Worm (Caenorhabditis elegans) whole organism, L2 larva: ENCODE data around the gene B0272.3.
"Not testable (repeated sequence)": the region's sequence is repeated elsewhere in the genome, so short reads cannot be mapped to it uniquely, and the experiment has no call there.

ENCODE experiments used
- C34F6.9 ChIP-seq: fragments of 150-350 bp; optimal IDR thresholded peaks from 2 replicates; lab custom pipeline; 2014; ENCODE audit warnings: missing biosample characterization, missing genetic modification characterization
- F13H6.1 ChIP-seq: sonication (generic microtip); optimal IDR thresholded peaks from 2 replicates; lab custom pipeline; 2016; ENCODE audit warnings: missing genetic modification characterization, missing compliant biosample characterization
- R02D3.7 ChIP-seq: fragments of 150-350 bp; optimal IDR thresholded peaks from 2 replicates; lab custom pipeline; 2014; ENCODE audit warnings: missing biosample characterization, missing genetic modification characterization
- ZK546.5 ChIP-seq: sonication (generic microtip); optimal IDR thresholded peaks from 2 replicates; lab custom pipeline; 2017; ENCODE audit warnings: missing biosample characterization, missing genetic modification characterization
- aly-2 ChIP-seq: fragments of 150-350 bp; optimal IDR thresholded peaks from 2 replicates; lab custom pipeline; 2014; ENCODE audit warnings: missing biosample characterization, missing genetic modification characterization
- blmp-1 ChIP-seq: sonication (generic microtip); optimal IDR thresholded peaks from 2 replicates; lab custom pipeline; 2017; ENCODE audit warnings: missing genetic modification characterization, mild to moderate bottlenecking, missing compliant biosample characterization, antibody characterized with exemption, moderate library complexity; ENCODE audit not compliant: insufficient read depth
- ceh-16 ChIP-seq: fragments of 150-350 bp; optimal IDR thresholded peaks from 2 replicates; lab custom pipeline; 2014; ENCODE audit warnings: missing biosample characterization, missing genetic modification characterization
- ceh-82 ChIP-seq: fragments of 150-350 bp; optimal IDR thresholded peaks from 2 replicates; lab custom pipeline; 2014; ENCODE audit warnings: missing biosample characterization, missing genetic modification characterization
- crh-2 ChIP-seq: sonication (generic microtip); optimal IDR thresholded peaks from 2 replicates; lab custom pipeline; 2017; ENCODE audit warnings: missing biosample characterization, missing genetic modification characterization
- dmd-4 ChIP-seq: sonication (generic microtip); optimal IDR thresholded peaks from 2 replicates; lab custom pipeline; 2017; ENCODE audit warnings: missing biosample characterization, missing genetic modification characterization
- egl-27 ChIP-seq: sonication (generic microtip); optimal IDR thresholded peaks from 3 replicates; lab custom pipeline; 2017; ENCODE audit warnings: missing biosample characterization, missing genetic modification reagents, missing genetic modification characterization
- elt-1 ChIP-seq: fragments of 150-350 bp; optimal IDR thresholded peaks from 2 replicates; lab custom pipeline; 2014; ENCODE audit warnings: missing biosample characterization, missing genetic modification characterization
- elt-3 ChIP-seq: sonication (generic microtip); optimal IDR thresholded peaks from 2 replicates; lab custom pipeline; 2017; ENCODE audit warnings: missing biosample characterization, missing genetic modification characterization
- fos-1 ChIP-seq: fragments of 150-350 bp; optimal IDR thresholded peaks from 2 replicates; lab custom pipeline; 2014; ENCODE audit warnings: missing biosample characterization, missing genetic modification characterization
- gmeb-1 ChIP-seq: fragments of 150-350 bp; optimal IDR thresholded peaks from 2 replicates; lab custom pipeline; 2014; ENCODE audit warnings: missing biosample characterization, missing genetic modification characterization
- lin-11 ChIP-seq: fragments of 150-350 bp; sonication (generic microtip); optimal IDR thresholded peaks from 2 replicates; lab custom pipeline; 2014; ENCODE audit warnings: missing biosample characterization, missing genetic modification characterization, inconsistent platforms, mixed read lengths
- lin-13 ChIP-seq: fragments of 150-350 bp; optimal IDR thresholded peaks from 2 replicates; lab custom pipeline; 2014; ENCODE audit warnings: missing biosample characterization, missing genetic modification reagents, missing genetic modification characterization
- lin-39 ChIP-seq: fragments of 150-350 bp; optimal IDR thresholded peaks from 2 replicates; lab custom pipeline; 2014; ENCODE audit warnings: missing biosample characterization, missing genetic modification reagents, missing genetic modification characterization
- lsy-2 ChIP-seq, 2 experiments: fragments of 150-350 bp in 1 of 2; sonication (generic microtip) in 1 of 2; optimal IDR thresholded peaks; 2 replicates each; lab custom pipeline; 2014 to 2017; ENCODE audit warnings: missing biosample characterization in 2 of 2, missing genetic modification characterization in 2 of 2
- mab-5 ChIP-seq: fragments of 150-350 bp; optimal IDR thresholded peaks from 2 replicates; lab custom pipeline; 2014; ENCODE audit warnings: missing biosample characterization, missing genetic modification characterization
- nhr-10 ChIP-seq: sonication (generic microtip); optimal IDR thresholded peaks from 2 replicates; lab custom pipeline; 2017; ENCODE audit warnings: missing biosample characterization, missing genetic modification characterization
- nhr-12 ChIP-seq: fragments of 150-350 bp; optimal IDR thresholded peaks from 2 replicates; lab custom pipeline; 2014; ENCODE audit warnings: missing biosample characterization, missing genetic modification characterization
- nhr-129 ChIP-seq: fragments of 150-350 bp; optimal IDR thresholded peaks from 2 replicates; lab custom pipeline; 2014; ENCODE audit warnings: missing biosample characterization, missing genetic modification characterization
- nhr-21 ChIP-seq: fragments of 150-350 bp; optimal IDR thresholded peaks from 2 replicates; lab custom pipeline; 2014; ENCODE audit warnings: missing biosample characterization, missing genetic modification characterization
- nhr-23 ChIP-seq: fragments of 150-350 bp; optimal IDR thresholded peaks from 2 replicates; lab custom pipeline; 2014; ENCODE audit warnings: missing biosample characterization, missing genetic modification reagents, missing genetic modification characterization
- nhr-237 ChIP-seq: fragments of 150-350 bp; optimal IDR thresholded peaks from 2 replicates; lab custom pipeline; 2014; ENCODE audit warnings: missing biosample characterization, missing genetic modification characterization
- nhr-6 ChIP-seq: fragments of 150-350 bp; optimal IDR thresholded peaks from 2 replicates; lab custom pipeline; 2014; ENCODE audit warnings: missing biosample characterization, missing genetic modification characterization
- nhr-77 ChIP-seq: fragments of 150-350 bp; optimal IDR thresholded peaks from 2 replicates; lab custom pipeline; 2014; ENCODE audit warnings: missing biosample characterization, missing genetic modification characterization
- peb-1 ChIP-seq: fragments of 150-350 bp; optimal IDR thresholded peaks from 2 replicates; lab custom pipeline; 2014; ENCODE audit warnings: missing biosample characterization, missing genetic modification characterization
- sem-4 ChIP-seq: fragments of 150-350 bp; optimal IDR thresholded peaks from 2 replicates; lab custom pipeline; 2014; ENCODE audit warnings: missing biosample characterization, missing genetic modification reagents, missing genetic modification characterization
- skn-1 ChIP-seq: sonication (generic microtip); optimal IDR thresholded peaks from 2 replicates; lab custom pipeline; 2017; ENCODE audit warnings: missing biosample characterization, missing genetic modification characterization
- sma-3 ChIP-seq: sonication (generic microtip); optimal IDR thresholded peaks from 2 replicates; lab custom pipeline; 2016; ENCODE audit warnings: missing genetic modification reagents, missing genetic modification characterization, missing compliant biosample characterization
- sma-9 ChIP-seq, 2 experiments: fragments of 150-350 bp in 1 of 2; sonication (generic microtip) in 1 of 2; optimal IDR thresholded peaks; 2 replicates each; lab custom pipeline; 2014 to 2016; ENCODE audit warnings: missing genetic modification characterization in 2 of 2, mild to moderate bottlenecking in 1 of 2, missing biosample characterization in 1 of 2, missing compliant biosample characterization in 1 of 2, missing genetic modification reagents in 1 of 2, moderate library complexity in 1 of 2
- unc-55 ChIP-seq: fragments of 150-350 bp; sonication (generic microtip); optimal IDR thresholded peaks from 3 replicates; lab custom pipeline; 2014; ENCODE audit warnings: missing biosample characterization, missing genetic modification reagents, missing genetic modification characterization
- unc-62 ChIP-seq: fragments of 150-350 bp; optimal IDR thresholded peaks from 2 replicates; lab custom pipeline; 2014; ENCODE audit warnings: missing biosample characterization, missing genetic modification reagents, missing genetic modification characterization
- zag-1 ChIP-seq: fragments of 150-350 bp; optimal IDR thresholded peaks from 2 replicates; lab custom pipeline; 2014; ENCODE audit warnings: missing biosample characterization, missing genetic modification characterization
- ztf-1 ChIP-seq: fragments of 200-800 bp; sonication (Bioruptor generic); conservative IDR thresholded peaks from 2 replicates; pipeline ENCODE4 v1.3.6; 2022; ENCODE audit warnings: missing genetic modification characterization, missing compliant biosample characterization
- ztf-11 ChIP-seq: sonication (generic microtip); optimal IDR thresholded peaks from 2 replicates; lab custom pipeline; 2017; ENCODE audit warnings: missing biosample characterization, missing genetic modification characterization
- ztf-4 ChIP-seq: fragments of 150-350 bp; optimal IDR thresholded peaks from 2 replicates; lab custom pipeline; 2014; ENCODE audit warnings: missing biosample characterization, missing genetic modification characterization

Gene B0272.3

DNA sequence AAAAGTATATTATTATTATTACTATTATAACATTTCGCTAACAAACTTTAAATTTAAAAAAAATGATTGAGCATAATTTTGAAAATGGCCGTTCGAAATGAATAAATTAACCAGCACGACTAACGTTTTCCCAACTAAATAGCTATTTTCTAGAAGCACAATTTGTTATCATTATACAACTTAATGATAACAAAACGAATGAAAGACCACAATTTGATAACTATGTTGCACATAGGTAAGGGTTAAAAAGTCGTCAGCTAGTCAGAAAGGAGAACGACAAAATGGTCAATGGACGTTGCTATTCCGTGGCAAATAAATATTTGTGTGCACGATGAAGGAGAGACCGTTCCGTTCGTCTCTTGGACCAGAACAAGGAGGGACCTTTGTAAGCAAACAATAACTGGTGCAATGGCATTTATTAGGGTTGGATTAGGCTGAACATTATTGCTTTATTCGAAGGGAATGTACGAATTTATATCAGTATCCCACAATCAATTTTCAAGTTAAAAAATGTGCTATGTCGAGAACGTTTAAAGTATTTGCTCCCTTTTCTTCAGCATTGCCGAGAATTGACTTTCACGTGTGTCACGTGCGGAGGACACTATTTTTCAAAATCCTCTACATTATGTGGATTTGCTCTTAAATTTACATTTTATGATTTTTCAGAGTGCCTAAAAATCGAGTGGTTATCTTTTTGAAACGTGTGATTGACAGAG, 21.4 kb downstream of the B0272.3 start, which contains the start of gene ZK899.3:
TSS of gene ZK899.3 (plus strand) at position 666 of the 716 bp plus-strand sequence.
- TF ChIP-seq nhr-77 (tag; lab: Kevin White, UChicago) (no peak), elt-1 (tag; lab: Kevin White, UChicago) (no peak), fos-1 (tag; lab: Kevin White, UChicago) (peak; percentile 57)
- TF ChIP-seq, all 48 proteins: peak for 1

DNA sequence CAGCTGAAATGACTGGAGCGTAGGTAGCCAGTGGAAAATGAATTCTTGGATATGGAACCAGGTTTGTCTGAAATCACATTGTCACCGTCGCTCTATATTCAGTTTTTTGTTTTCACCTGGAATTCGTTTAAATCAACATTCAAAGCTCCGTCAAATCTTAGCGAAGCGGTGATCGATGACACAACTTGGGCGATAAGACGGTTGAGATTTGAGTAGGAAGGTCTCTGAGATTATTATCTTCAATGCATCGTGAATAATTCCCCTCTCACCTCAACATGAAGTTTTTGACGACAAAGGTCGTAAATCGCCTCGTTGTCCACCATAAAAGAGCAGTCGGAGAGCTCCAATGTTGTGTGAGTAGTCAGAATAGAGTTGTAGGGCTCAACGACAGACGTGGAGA, 25.3 kb downstream of the B0272.3 start:
- TF ChIP-seq ceh-16 (peak; percentile 72), sem-4 (no peak), elt-1 (tag; lab: Kevin White, UChicago) (peak; percentile 34)

DNA sequence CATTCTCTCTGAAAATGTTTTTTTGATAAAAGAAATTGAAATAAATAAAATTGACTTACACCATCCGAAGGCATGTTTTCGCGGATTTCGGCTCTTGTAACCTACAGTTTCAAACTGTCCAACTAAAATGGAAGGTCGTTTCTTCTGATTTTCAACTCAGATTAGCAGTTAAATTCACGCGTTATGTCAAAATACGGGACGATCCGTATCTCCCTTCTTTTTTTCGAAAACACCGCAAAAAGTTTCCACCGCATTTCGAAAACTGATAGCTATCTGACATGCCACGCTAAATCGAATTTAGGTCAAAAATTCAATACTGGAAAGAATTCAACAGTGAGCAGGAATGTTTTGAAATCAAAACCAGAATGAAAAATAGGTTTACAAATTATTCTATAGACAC, 26.9 kb downstream of the B0272.3 start, which contains the start of gene tba-8:
TSS of gene tba-8 (minus strand) at position 207 of the 400 bp plus-strand sequence.
- TF ChIP-seq nhr-12 (tag; lab: Kevin White, UChicago), result no peak
- TF ChIP-seq, all 48 proteins: peak for 0

DNA sequence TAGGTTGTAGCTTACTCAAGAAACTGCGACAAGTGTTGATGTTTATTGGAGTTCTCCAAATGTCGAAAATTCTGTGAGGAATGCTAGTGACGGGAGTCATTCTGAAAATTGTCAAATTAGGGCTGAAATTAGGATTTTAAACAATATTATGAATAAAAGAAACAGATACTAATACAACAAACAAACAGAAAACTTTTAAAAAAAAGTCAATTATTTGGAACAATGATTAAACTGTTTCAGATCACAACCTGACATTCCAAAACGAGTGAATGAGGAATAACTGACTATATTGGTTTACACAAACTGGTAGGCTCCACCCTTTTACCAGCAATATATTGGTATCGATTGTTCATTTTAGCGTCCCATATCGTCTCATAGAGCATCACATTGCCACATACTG, 29.6 kb downstream of the B0272.3 start, which contains the start of gene ZK899.5:
TSS of gene ZK899.5 (minus strand) at position 101 of the 400 bp plus-strand sequence.
- TF ChIP-seq nhr-21 (tag; lab: Kevin White, UChicago); ztf-1; sem-4: not testable (repeated sequence)
- TF ChIP-seq, all 48 proteins: peak for 0; not testable (repeated sequence) for 48

DNA sequence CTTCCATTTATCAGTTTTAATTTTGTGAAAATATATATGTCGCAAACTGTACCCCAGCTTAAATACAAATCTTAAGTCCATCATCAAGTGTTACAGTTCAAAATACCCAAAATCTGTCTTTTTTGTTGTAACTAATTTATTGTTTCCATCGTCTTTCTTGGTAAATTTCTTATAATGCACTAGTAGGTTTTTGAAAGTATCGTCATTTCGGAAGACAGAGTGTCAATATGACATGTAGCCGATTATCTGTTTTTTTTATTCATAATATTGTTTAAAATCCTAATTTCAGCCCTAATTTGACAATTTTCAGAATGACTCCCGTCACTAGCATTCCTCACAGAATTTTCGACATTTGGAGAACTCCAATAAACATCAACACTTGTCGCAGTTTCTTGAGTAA, 31.8 kb downstream of the B0272.3 start, which contains the start of gene ZK899.6:
TSS of gene ZK899.6 (plus strand) at position 301 of the 400 bp plus-strand sequence.
- not testable (repeated sequence) for TF ChIP-seq C34F6.9; F13H6.1 (tag; lab: Kevin White, UChicago); egl-27

DNA sequence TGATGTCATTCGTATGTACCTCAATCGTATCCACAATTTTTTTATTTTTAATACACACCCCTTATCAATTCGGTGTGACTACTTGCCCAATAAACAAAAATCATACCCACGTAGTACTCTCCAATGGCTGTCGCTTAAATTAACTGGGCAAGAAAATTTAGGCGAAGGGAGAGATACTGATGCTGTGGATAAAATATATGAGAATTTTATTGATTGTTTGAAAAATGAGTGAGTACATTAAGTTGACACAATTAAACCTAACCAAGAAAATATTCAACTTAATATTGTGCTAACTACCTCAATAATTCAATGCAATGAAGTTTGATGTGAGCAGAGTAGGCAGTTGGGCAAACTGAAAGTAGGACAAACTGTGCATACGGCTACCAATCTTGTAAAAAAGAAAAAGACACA, 34.5 kb downstream of the B0272.3 start:
- TF ChIP-seq ceh-16 (peak; percentile 95), gmeb-1 (tag; lab: Kevin White, UChicago) (peak; percentile 95), mab-5 (tag; lab: Kevin White, UChicago) (peak; percentile 98), dmd-4 (tag; lab: Kevin White, UChicago) (peak; percentile 86), ztf-1 (no peak), sem-4 (peak; percentile 98), nhr-237 (peak; percentile 100), nhr-129 (tag; lab: Kevin White, UChicago) (peak; percentile 100), aly-2 (peak; percentile 98), ztf-4 (tag; lab: Kevin White, UChicago) (peak; percentile 98), ztf-11 (tag; lab: Kevin White, UChicago) (peak; percentile 86), sma-9 (GFP tag; optimal IDR thresholded peaks at IDR 0.05; lab: Kevin White, UChicago) (peak; percentile 99), sma-9 (tag; optimal IDR thresholded peaks at IDR 0.05; lab: Kevin White, UChicago) (no peak), zag-1 (tag; lab: Kevin White, UChicago) (peak; percentile 99), lin-13 (GFP tag; lab: Kevin White, UChicago) (peak; percentile 99), F13H6.1 (tag; lab: Kevin White, UChicago) (peak; percentile 99), nhr-10 (tag; lab: Kevin White, UChicago) (peak; percentile 99), ZK546.5 (tag; lab: Kevin White, UChicago) (peak; percentile 84), crh-2 (tag; lab: Kevin White, UChicago) (peak; percentile 100), elt-3 (tag; lab: Kevin White, UChicago) (peak; percentile 86), nhr-23 (no peak), C34F6.9 (peak; percentile 99), egl-27 (peak; percentile 99), blmp-1 (peak; percentile 93), unc-55 (peak; percentile 100), nhr-21 (tag; lab: Kevin White, UChicago) (peak; percentile 100), lsy-2 (tag; optimal IDR thresholded peaks at IDR 0.05; lab: Kevin White, UChicago) (peak; percentile 96 to 98), peb-1 (tag; lab: Kevin White, UChicago) (peak; percentile 48), nhr-77 (tag; lab: Kevin White, UChicago) (peak; percentile 100), ceh-82 (tag; lab: Kevin White, UChicago) (peak; percentile 96), unc-62 (GFP tag; lab: Kevin White, UChicago) (peak; percentile 97), lin-11 (peak; percentile 63), skn-1 (tag; lab: Kevin White, UChicago) (peak; percentile 97), lin-39 (tag; lab: Kevin White, UChicago) (peak; percentile 99), nhr-6 (tag; lab: Kevin White, UChicago) (peak; percentile 99), nhr-12 (tag; lab: Kevin White, UChicago) (peak; percentile 82), fos-1 (tag; lab: Kevin White, UChicago) (peak; percentile 100), R02D3.7 (peak; percentile 82), sma-3 (GFP tag; lab: Kevin White, UChicago) (peak; percentile 99)
